Worm (Caenorhabditis elegans) whole organism, early embryonic: ENCODE measurements around the gene dnc-3.

Experiments
- ama-1 ChIP-seq: fragments of 150-350 bp; optimal IDR thresholded peaks from 2 replicates; lab custom pipeline; 2014
- ceh-36 ChIP-seq: sonication (generic microtip); optimal IDR thresholded peaks from 2 replicates; lab custom pipeline; 2016; ENCODE audit warnings: missing genetic modification characterization, inconsistent platforms, missing compliant biosample characterization
- flt-1 ChIP-seq: fragments of 200-800 bp; sonication (Bioruptor generic); IDR thresholded peaks from 2 replicates; pipeline ENCODE4 v1.3.6; 2022; ENCODE audit warnings: missing genetic modification characterization, missing compliant biosample characterization
- hmbx-1 ChIP-seq: sonication (generic microtip); optimal IDR thresholded peaks from 2 replicates; lab custom pipeline; 2016; ENCODE audit warnings: mild to moderate bottlenecking, missing genetic modification characterization, missing compliant biosample characterization
- hnd-1 ChIP-seq: sonication (generic microtip); optimal IDR thresholded peaks from 2 replicates; lab custom pipeline; 2016; ENCODE audit warnings: missing genetic modification characterization, missing compliant biosample characterization
- pes-1 ChIP-seq: fragments of 200-800 bp; sonication (Bioruptor generic); IDR thresholded peaks from 2 replicates; pipeline ENCODE4 v1.3.6; 2022; ENCODE audit warnings: missing genetic modification reagents, missing genetic modification characterization, missing compliant biosample characterization
- scrt-1 ChIP-seq: fragments of 200-800 bp; sonication (Bioruptor generic); IDR thresholded peaks from 2 replicates; pipeline ENCODE4 v1.3.6; 2022; ENCODE audit warnings: missing genetic modification characterization, missing compliant biosample characterization
- tbx-11 ChIP-seq: fragments of 200-800 bp; sonication (Bioruptor generic); IDR thresholded peaks from 2 replicates; pipeline ENCODE4 v1.3.6; 2022; ENCODE audit warnings: missing genetic modification characterization, missing compliant biosample characterization

ce11 chrII:3524097-3524496, 29.4 kb upstream of the dnc-3 start, which contains the start of gene col-72:
- TF ChIP-seq ama-1: no peak
- TF ChIP-seq pes-1: no peak
- TF ChIP-seq scrt-1: no peak
- TF ChIP-seq hnd-1: no peak
- no peak for TF ChIP-seq flt-1 (GFP tag; lab: Robert Waterston, UW)
- no peak for TF ChIP-seq tbx-11 (GFP tag; lab: Robert Waterston, UW)
- no peak for TF ChIP-seq hmbx-1
- TF ChIP-seq ceh-36 (tag; lab: Kevin White, UChicago): no peak
